Worm (Caenorhabditis elegans) whole organism, early embryonic: Measurements from ENCODE around the gene col-140.

Experiments
- aly-1 ChIP-seq: sonication (generic microtip); optimal IDR thresholded peaks from 2 replicates; lab custom pipeline; 2016; ENCODE audit warnings: missing genetic modification characterization, missing compliant biosample characterization
- flt-1 ChIP-seq: fragments of 200-800 bp; sonication (Bioruptor generic); IDR thresholded peaks from 2 replicates; pipeline ENCODE4 v1.3.6; 2022; ENCODE audit warnings: missing genetic modification characterization, missing compliant biosample characterization
- pes-1 ChIP-seq: fragments of 200-800 bp; sonication (Bioruptor generic); IDR thresholded peaks from 2 replicates; pipeline ENCODE4 v1.3.6; 2022; ENCODE audit warnings: missing genetic modification reagents, missing genetic modification characterization, missing compliant biosample characterization
- tbx-11 ChIP-seq: fragments of 200-800 bp; sonication (Bioruptor generic); IDR thresholded peaks from 2 replicates; pipeline ENCODE4 v1.3.6; 2022; ENCODE audit warnings: missing genetic modification characterization, missing compliant biosample characterization

ce11 chrV:5835397-5835796, 1.2 kb downstream of the col-140 start:
- TF ChIP-seq aly-1 (no peak), tbx-11 (GFP tag; lab: Robert Waterston, UW) (no peak), flt-1 (GFP tag; lab: Robert Waterston, UW) (no peak), pes-1 (GFP tag; lab: Robert Waterston, UW) (no peak)
